Fruit fly (Drosophila melanogaster) whole organism, embryonic: Measurements from ENCODE around the gene CG15912.
A peak's percentile ranks its signal among the peaks of the same experiment; 100 is the strongest.

Source experiments
- CG12942 ChIP-seq: fragments of 200-800 bp; sonication (Bioruptor generic); optimal IDR thresholded peaks from 3 replicates; lab custom pipeline; 2016; ENCODE audit warnings: missing biosample characterization, missing genetic modification characterization
- CG31224 ChIP-seq: fragments of 200-800 bp; sonication (Bioruptor generic); IDR thresholded peaks from 2 replicates; pipeline ENCODE4 v1.3.6; 2022; ENCODE audit warnings: missing biosample characterization, missing genetic modification characterization
- CG6175 ChIP-seq: fragments of 200-800 bp; sonication (Bioruptor generic); IDR thresholded peaks from 3 replicates; pipeline ENCODE4 v1.3.6; 2022; ENCODE audit warnings: missing biosample characterization, missing genetic modification characterization
- CoRest ChIP-seq: fragments of 200-800 bp; sonication (Bioruptor generic); optimal IDR thresholded peaks from 3 replicates; lab custom pipeline; 2018; ENCODE audit warnings: missing biosample characterization, mild to moderate bottlenecking, missing genetic modification characterization, moderate library complexity
- HHEX ChIP-seq: fragments of 200-800 bp; sonication (Bioruptor generic); optimal IDR thresholded peaks from 3 replicates; lab custom pipeline; 2017; ENCODE audit warnings: missing biosample characterization, mild to moderate bottlenecking, missing genetic modification characterization, missing genetic modification reagents
- Hr51 ChIP-seq, 2 experiments: fragments of 200-800 bp; sonication (Bioruptor generic); optimal IDR thresholded peaks; 2 replicates in 1 of 2; 3 replicates in 1 of 2; lab custom pipeline; 2016 to 2018; ENCODE audit warnings: missing biosample characterization in 2 of 2, missing genetic modification characterization in 2 of 2, mild to moderate bottlenecking in 1 of 2, moderate library complexity in 1 of 2
- Med ChIP-seq: fragments of 200-800 bp; sonication (Bioruptor generic); peaks from one replicate; lab custom pipeline; 2016; ENCODE audit warnings: missing biosample characterization, missing genetic modification characterization, mild to moderate bottlenecking, inconsistent platforms, moderate library complexity
- Sox100B ChIP-seq: fragments of 200-800 bp; sonication (Bioruptor generic); optimal IDR thresholded peaks from 3 replicates; lab custom pipeline; 2018; ENCODE audit warnings: missing biosample characterization, mild to moderate bottlenecking, missing genetic modification characterization
- pho ChIP-seq: fragments of 200-800 bp; sonication (Bioruptor generic); optimal IDR thresholded peaks from 2 replicates; lab custom pipeline; 2016; ENCODE audit warnings: missing biosample characterization, missing genetic modification characterization

DNA sequence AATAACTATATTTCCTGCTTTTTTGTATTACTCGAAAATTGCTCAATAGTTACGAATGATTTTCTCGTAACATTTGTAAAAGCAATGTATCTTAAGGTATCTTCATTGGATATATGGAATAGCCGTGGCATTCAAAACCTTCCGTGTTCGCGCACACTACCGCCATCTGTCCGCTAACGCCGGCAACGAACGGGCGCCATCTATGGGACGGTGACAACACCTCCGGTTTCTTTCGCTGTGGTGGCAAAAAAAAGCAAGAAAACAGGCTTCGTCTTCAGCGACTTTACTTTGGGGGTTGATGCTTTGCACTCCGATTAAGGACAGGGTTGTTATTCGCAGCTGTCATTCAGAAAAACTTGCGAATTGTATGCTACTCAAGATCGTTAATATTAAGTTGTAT, 41.7 kb upstream of the CG15912 start:
- TF ChIP-seq CG12942 (GFP tag; lab: Kevin White, UChicago) (no peak), CoRest (peak; percentile 58), pho (GFP tag; lab: Kevin White, UChicago) (no peak), Hr51 (GFP tag; optimal IDR thresholded peaks at IDR 0.05; lab: Kevin White, UChicago) (peak; percentile 28 to 53), CG31224 (GFP tag; lab: Robert Waterston, UW) (no peak), CG6175 (GFP tag; lab: Robert Waterston, UW) (no peak), Med (GFP tag; lab: Kevin White, UChicago) (peak; percentile 85), Sox100B (GFP tag; lab: Kevin White, UChicago) (peak; percentile 19), HHEX (GFP tag; lab: Kevin White, UChicago) (peak; percentile 8)
